Worm (Caenorhabditis elegans): ENCODE results near the gene rpl-35.

rpl-35 gene

DNA sequence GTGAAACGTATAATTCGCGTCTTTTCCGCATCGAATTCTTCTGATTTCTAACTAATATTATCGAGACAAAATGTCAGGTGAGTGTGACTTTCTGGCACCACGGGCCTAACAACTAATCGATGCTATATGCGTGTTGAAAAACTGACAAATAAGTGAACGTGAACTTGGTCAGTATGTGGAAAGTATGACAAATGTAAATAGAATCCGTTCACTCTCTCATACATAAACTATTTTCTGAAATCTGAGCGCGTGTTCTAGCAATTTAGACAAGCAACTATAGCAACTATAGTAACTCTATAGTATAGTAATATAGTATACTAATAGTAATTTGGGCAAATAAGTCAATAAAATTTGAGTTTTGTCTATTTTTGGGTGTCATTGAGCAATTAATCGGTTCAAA, 37.4 kb downstream of the rpl-35 start:
- TF ChIP-seq odd-2 (tag; optimal IDR thresholded peaks at IDR 0.05) (no peak), tbx-2 (tag; optimal IDR thresholded peaks at IDR 0.05) (no peak), K02D7.2 (tag; optimal IDR thresholded peaks at IDR 0.05) (no peak), elt-2 (tag; optimal IDR thresholded peaks at IDR 0.05) (no peak), zip-5 (tag; optimal IDR thresholded peaks at IDR 0.05) (no peak), syd-9 (tag; optimal IDR thresholded peaks at IDR 0.05) (no peak), rnt-1 (tag; optimal IDR thresholded peaks at IDR 0.05) (no peak)

DNA sequence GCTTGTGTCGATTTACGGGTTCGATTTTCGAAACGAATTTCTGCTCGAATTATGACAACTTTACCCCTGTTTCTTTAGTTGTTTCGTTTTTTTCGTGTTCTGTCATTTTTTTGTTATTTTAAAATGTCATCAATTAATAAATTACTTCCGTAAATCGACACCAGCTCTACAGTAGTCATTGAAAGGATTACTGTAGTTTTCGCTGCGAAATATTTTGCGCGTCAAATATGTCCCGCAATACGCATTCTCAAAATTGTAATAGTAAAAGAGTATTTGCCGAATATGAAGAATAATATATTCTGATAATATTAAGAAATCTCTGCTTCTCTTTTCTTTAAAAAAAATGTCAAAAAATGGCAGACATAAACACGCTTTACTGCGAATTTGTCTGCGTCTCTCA, 38.3 kb downstream of the rpl-35 start:
- TF ChIP-seq hlh-6 (tag; optimal IDR thresholded peaks at IDR 0.05) (no peak), ceh-6 (GFP tag; optimal IDR thresholded peaks at IDR 0.05) (no peak), dmd-4 (tag; optimal IDR thresholded peaks at IDR 0.05; ENCODE audit: borderline replicate concordance) (no peak), K02D7.2 (tag; optimal IDR thresholded peaks at IDR 0.05) (no peak), hlh-15 (tag; optimal IDR thresholded peaks at IDR 0.05) (no peak), unc-86 (tag; optimal IDR thresholded peaks at IDR 0.05) (no peak), ceh-9 (tag; optimal IDR thresholded peaks at IDR 0.05) (no peak), unc-3 (GFP tag; conservative IDR thresholded peaks at IDR 0.05) (no peak), unc-3 (tag; optimal IDR thresholded peaks at IDR 0.05) (no peak), ceh-14 (tag; optimal IDR thresholded peaks at IDR 0.05) (no peak), nhr-232 (tag; optimal IDR thresholded peaks at IDR 0.05) (no peak), ceh-2 (tag; optimal IDR thresholded peaks at IDR 0.05) (no peak), npax-4 (tag; optimal IDR thresholded peaks at IDR 0.05) (no peak)

DNA sequence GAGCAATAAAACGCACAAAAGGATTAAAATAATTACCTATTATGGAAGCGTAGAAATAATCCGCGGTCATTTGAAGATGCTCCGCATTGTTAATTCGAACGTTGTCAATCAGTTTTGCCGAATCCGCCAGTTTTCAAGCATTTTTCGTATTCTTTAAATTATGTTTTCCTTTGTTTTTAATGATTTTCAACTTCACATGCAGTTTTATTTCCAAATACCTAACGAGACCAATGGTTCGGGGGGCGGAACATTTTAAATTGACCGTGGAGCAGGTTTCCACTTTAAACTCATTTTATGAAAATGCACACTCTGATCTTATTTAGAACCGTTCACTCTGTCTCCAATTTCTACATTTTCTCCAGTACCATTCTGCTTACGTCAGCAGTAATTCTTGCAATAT, 39.8 kb downstream of the rpl-35 start, which contains the start of gene ZK688.4:
TSS of gene ZK688.4 (plus strand) at position 301 of the 400 bp plus-strand sequence.
- TF ChIP-seq ztf-16 (tag; optimal IDR thresholded peaks at IDR 0.05) (no peak), pag-3 (tag; optimal IDR thresholded peaks at IDR 0.05; ENCODE audit: borderline replicate concordance) (no peak), T23F11.4 (GFP tag; optimal IDR thresholded peaks at IDR 0.05) (no peak), nhr-11 (tag; optimal IDR thresholded peaks at IDR 0.05) (no peak), ceh-24 (tag; optimal IDR thresholded peaks at IDR 0.05) (no peak), F13H6.1 (tag; optimal IDR thresholded peaks at IDR 0.05) (no peak), fkh-6 (tag; optimal IDR thresholded peaks at IDR 0.05) (no peak), tbx-2 (tag; optimal IDR thresholded peaks at IDR 0.05) (no peak), zip-5 (tag; optimal IDR thresholded peaks at IDR 0.05) (no peak), hlh-13 (GFP tag; optimal IDR thresholded peaks at IDR 0.05) (no peak), dmd-4 (tag; optimal IDR thresholded peaks at IDR 0.05; ENCODE audit: borderline replicate concordance) (no peak)

ce11 chrIII:7896925-7897324, 42.0 kb downstream of the rpl-35 start, which contains the start of gene ZK688.10:
ZK688.10 (minus strand) TSS chrIII:7897025.
- TF ChIP-seq fkh-6 (tag; optimal IDR thresholded peaks at IDR 0.05) (no peak), ceh-30 (tag; optimal IDR thresholded peaks at IDR 0.05) (no peak), ceh-31 (tag; optimal IDR thresholded peaks at IDR 0.05) (no peak), ceh-9 (tag; optimal IDR thresholded peaks at IDR 0.05) (no peak), ama-1 (optimal IDR thresholded peaks at IDR 0.05) (no peak), hlh-15 (tag; optimal IDR thresholded peaks at IDR 0.05) (no peak), syd-9 (tag; optimal IDR thresholded peaks at IDR 0.05) (no peak), ztf-16 (tag; optimal IDR thresholded peaks at IDR 0.05) (no peak), ceh-2 (tag; optimal IDR thresholded peaks at IDR 0.05) (no peak), ceh-34 (tag; optimal IDR thresholded peaks at IDR 0.05) (no peak), unc-55 (GFP tag; optimal IDR thresholded peaks at IDR 0.05) (no peak), tbx-7 (tag; optimal IDR thresholded peaks at IDR 0.05) (no peak), hlh-8 (tag; optimal IDR thresholded peaks at IDR 0.05) (no peak), unc-86 (tag; optimal IDR thresholded peaks at IDR 0.05) (no peak), ceh-45 (GFP tag; IDR thresholded peaks at IDR 0.05) (no peak), gmeb-2 (tag; optimal IDR thresholded peaks at IDR 0.05) (no peak), ceh-22 (tag; optimal IDR thresholded peaks at IDR 0.05) (no peak), ceh-6 (GFP tag; optimal IDR thresholded peaks at IDR 0.05) (no peak), sox-2 (GFP tag; IDR thresholded peaks at IDR 0.05) (no peak)

Data from whole organism, late embryonic.